Worm (Caenorhabditis elegans) whole organism, L1 larva: ENCODE results near the gene T19D2.3.
A peak's percentile ranks its signal among the peaks of the same experiment; 100 is the strongest.

Source experiments
- F16B12.6 ChIP-seq: fragments of 150-350 bp; optimal IDR thresholded peaks from 2 replicates; lab custom pipeline; 2014; ENCODE audit warnings: missing biosample characterization, missing genetic modification characterization
- aha-1 ChIP-seq: fragments of 150-350 bp; optimal IDR thresholded peaks from 2 replicates; lab custom pipeline; 2014; ENCODE audit warnings: missing biosample characterization, missing genetic modification characterization
- alr-1 ChIP-seq: fragments of 200-800 bp; sonication (Bioruptor generic); optimal IDR thresholded peaks from 2 replicates; lab custom pipeline; 2018; ENCODE audit warnings: borderline replicate concordance, mild to moderate bottlenecking, missing genetic modification characterization, missing compliant biosample characterization
- aly-2 ChIP-seq: fragments of 150-350 bp; optimal IDR thresholded peaks from 2 replicates; lab custom pipeline; 2014; ENCODE audit warnings: missing biosample characterization, missing genetic modification characterization
- blmp-1 ChIP-seq: fragments of 150-350 bp; optimal IDR thresholded peaks from 2 replicates; lab custom pipeline; 2014; ENCODE audit warnings: missing biosample characterization, missing genetic modification characterization
- ceh-88 ChIP-seq: fragments of 200-800 bp; sonication (Bioruptor generic); IDR thresholded peaks from 2 replicates; pipeline ENCODE4 v1.3.6; 2022; ENCODE audit warnings: missing genetic modification characterization, missing compliant biosample characterization
- efl-1 ChIP-seq, 4 experiments: fragments of 150-350 bp; optimal IDR thresholded peaks in 3 of 4; peaks in 1 of 4; 1 replicate in 1 of 4; 2 replicates in 3 of 4; lab custom pipeline; 2014; ENCODE audit warnings: missing biosample characterization in 2 of 4, missing genetic modification characterization in 2 of 4, missing genetic modification reagents in 2 of 4
- egl-27 ChIP-seq, 2 experiments: fragments of 150-350 bp in 1 of 2; sonication (generic microtip); optimal IDR thresholded peaks; 3 replicates each; lab custom pipeline; 2017 to 2018; ENCODE audit warnings: missing biosample characterization in 2 of 2, missing genetic modification characterization in 2 of 2, missing genetic modification reagents in 2 of 2
- hlh-17 ChIP-seq: fragments of 200-800 bp; sonication (Bioruptor generic); optimal IDR thresholded peaks from 2 replicates; lab custom pipeline; 2018; ENCODE audit warnings: missing genetic modification characterization, mild to moderate bottlenecking, missing compliant biosample characterization, moderate library complexity, borderline replicate concordance
- isw-1 ChIP-seq: fragments of 200-800 bp; sonication (Bioruptor generic); IDR thresholded peaks from 2 replicates; pipeline ENCODE4 v1.3.6; 2022; ENCODE audit warnings: missing genetic modification characterization, missing compliant biosample characterization
- lin-13 ChIP-seq: fragments of 150-350 bp; optimal IDR thresholded peaks from 2 replicates; lab custom pipeline; 2014; ENCODE audit warnings: missing biosample characterization, missing genetic modification reagents, missing genetic modification characterization
- nhr-76 ChIP-seq: sonication (generic microtip); optimal IDR thresholded peaks from 2 replicates; lab custom pipeline; 2017; ENCODE audit warnings: missing biosample characterization, missing genetic modification characterization
- nhr-77 ChIP-seq: fragments of 150-350 bp; optimal IDR thresholded peaks from 2 replicates; lab custom pipeline; 2014; ENCODE audit warnings: missing biosample characterization, missing genetic modification characterization
- pax-3 ChIP-seq: fragments of 200-800 bp; sonication (Bioruptor generic); optimal IDR thresholded peaks from 2 replicates; lab custom pipeline; 2018; ENCODE audit warnings: mild to moderate bottlenecking, missing genetic modification characterization, moderate library complexity, missing compliant biosample characterization
- unc-86 ChIP-seq: sonication (generic microtip); optimal IDR thresholded peaks from 2 replicates; lab custom pipeline; 2016; ENCODE audit warnings: missing genetic modification characterization, missing compliant biosample characterization

Gene T19D2.3

ce11 chrX:3982370-3982769, 43.3 kb downstream of the T19D2.3 start:
- TF ChIP-seq hlh-17, result no peak
- no peak for TF ChIP-seq ceh-88
- TF ChIP-seq alr-1 (tag; lab: Kevin White, UChicago), result no peak
- no peak for TF ChIP-seq lin-13 (GFP tag; lab: Kevin White, UChicago)
- peak; percentile 14 for TF ChIP-seq blmp-1

- TF ChIP-seq efl-1 (optimal IDR thresholded peaks at IDR 0.05; lab: Kevin White, UChicago) (no peak), efl-1 (GFP tag; optimal IDR thresholded peaks at IDR 0.05 in 1 of 2; lab: Kevin White, UChicago) (no peak), pax-3 (tag; lab: Kevin White, UChicago) (no peak), aly-2 (tag; lab: Kevin White, UChicago) (no peak), nhr-77 (tag; lab: Kevin White, UChicago) (no peak), lin-13 (GFP tag; lab: Kevin White, UChicago) (no peak), aha-1 (no peak), nhr-76 (tag; lab: Kevin White, UChicago) (no peak), egl-27 (tag; optimal IDR thresholded peaks at IDR 0.05; lab: Kevin White, UChicago) (no peak), isw-1 (GFP tag; lab: Robert Waterston, UW) (no peak), F16B12.6 (tag; lab: Kevin White, UChicago) (no peak), unc-86 (tag; lab: Kevin White, UChicago) (no peak)
These were observed 49.5 kb downstream of the T19D2.3 start for ce11 chrX:3988575-3988974.
